Worm (Caenorhabditis elegans) whole organism, mixed stage, embryonic: ENCODE results near the gene F53F8.5.

Experiments
- bed-3 ChIP-seq: fragments of 200-800 bp; sonication (Bioruptor generic); optimal IDR thresholded peaks from 3 replicates; lab custom pipeline; 2018; ENCODE audit warnings: mild to moderate bottlenecking, missing genetic modification characterization, moderate library complexity, missing compliant biosample characterization
- ceh-39 ChIP-seq: fragments of 150-350 bp; optimal IDR thresholded peaks from 2 replicates; lab custom pipeline; 2014; ENCODE audit warnings: missing biosample characterization, missing genetic modification characterization
- ceh-43 ChIP-seq: fragments of 200-800 bp; sonication (Bioruptor generic); optimal IDR thresholded peaks from 2 replicates; lab custom pipeline; 2018; ENCODE audit warnings: mild to moderate bottlenecking, missing genetic modification characterization, moderate library complexity, missing compliant biosample characterization
- ceh-83 ChIP-seq: fragments of 200-800 bp; sonication (Bioruptor generic); optimal IDR thresholded peaks from 2 replicates; lab custom pipeline; 2018; ENCODE audit warnings: mild to moderate bottlenecking, missing genetic modification characterization, missing compliant biosample characterization
- ces-1 ChIP-seq: fragments of 150-350 bp; optimal IDR thresholded peaks from 2 replicates; lab custom pipeline; 2014; ENCODE audit warnings: missing biosample characterization, missing genetic modification reagents, missing genetic modification characterization
- cnd-1 ChIP-seq: fragments of 200-800 bp; sonication (Bioruptor generic); optimal IDR thresholded peaks from 2 replicates; lab custom pipeline; 2018; ENCODE audit warnings: mild to moderate bottlenecking, missing genetic modification characterization, missing compliant biosample characterization
- drap-1 ChIP-seq: fragments of 200-800 bp; sonication (Bioruptor generic); optimal IDR thresholded peaks from 3 replicates; lab custom pipeline; 2018; ENCODE audit warnings: mild to moderate bottlenecking, missing genetic modification characterization, missing compliant biosample characterization
- elt-3 ChIP-seq: fragments of 150-350 bp; optimal IDR thresholded peaks from 2 replicates; lab custom pipeline; 2014; ENCODE audit warnings: missing biosample characterization, missing genetic modification characterization
- flh-1 ChIP-seq: fragments of 200-800 bp; sonication (Bioruptor generic); optimal IDR thresholded peaks from 2 replicates; lab custom pipeline; 2018; ENCODE audit warnings: mild to moderate bottlenecking, missing genetic modification characterization, moderate library complexity, missing compliant biosample characterization
- ham-2 ChIP-seq: fragments of 200-800 bp; sonication (Bioruptor generic); optimal IDR thresholded peaks from 2 replicates; lab custom pipeline; 2018; ENCODE audit warnings: mild to moderate bottlenecking, missing genetic modification characterization, missing compliant biosample characterization
- lin-13 ChIP-seq: fragments of 150-350 bp; optimal IDR thresholded peaks from 2 replicates; lab custom pipeline; 2014; ENCODE audit warnings: missing biosample characterization, missing genetic modification characterization
- lin-32 ChIP-seq: fragments of 200-800 bp; sonication (Bioruptor generic); optimal IDR thresholded peaks from 2 replicates; lab custom pipeline; 2018; ENCODE audit warnings: mild to moderate bottlenecking, missing genetic modification characterization, missing compliant biosample characterization
- lsy-2 ChIP-seq: fragments of 150-350 bp; optimal IDR thresholded peaks from 2 replicates; lab custom pipeline; 2014; ENCODE audit warnings: missing biosample characterization, missing genetic modification characterization
- mep-1 ChIP-seq: fragments of 150-350 bp; optimal IDR thresholded peaks from 2 replicates; lab custom pipeline; 2017; ENCODE audit warnings: missing biosample characterization, missing genetic modification reagents, missing genetic modification characterization, inconsistent platforms
- mls-2 ChIP-seq: sonication (generic microtip); optimal IDR thresholded peaks from 2 replicates; lab custom pipeline; 2016; ENCODE audit warnings: mild to moderate bottlenecking, missing genetic modification characterization, moderate library complexity, missing compliant biosample characterization
- nhr-12 ChIP-seq: fragments of 150-350 bp; optimal IDR thresholded peaks from 2 replicates; lab custom pipeline; 2014; ENCODE audit warnings: missing biosample characterization, missing genetic modification characterization
- nhr-2 ChIP-seq: fragments of 150-350 bp; optimal IDR thresholded peaks from 2 replicates; lab custom pipeline; 2014; ENCODE audit warnings: missing biosample characterization, missing genetic modification characterization
- nhr-237 ChIP-seq: fragments of 150-350 bp; optimal IDR thresholded peaks from 2 replicates; lab custom pipeline; 2014; ENCODE audit warnings: missing biosample characterization, missing genetic modification characterization
- nhr-28 ChIP-seq: fragments of 150-350 bp; optimal IDR thresholded peaks from 2 replicates; lab custom pipeline; 2014; ENCODE audit warnings: missing biosample characterization, missing genetic modification characterization
- nhr-76 ChIP-seq: sonication (generic microtip); optimal IDR thresholded peaks from 2 replicates; lab custom pipeline; 2017; ENCODE audit warnings: missing biosample characterization, missing genetic modification characterization
- pha-4 ChIP-seq: fragments of 150-350 bp; optimal IDR thresholded peaks from 2 replicates; lab custom pipeline; 2018; ENCODE audit warnings: missing biosample characterization, missing genetic modification reagents, missing genetic modification characterization
- sem-2 ChIP-seq: fragments of 200-800 bp; sonication (Bioruptor generic); optimal IDR thresholded peaks from 2 replicates; lab custom pipeline; 2018; ENCODE audit warnings: mild to moderate bottlenecking, missing genetic modification characterization, missing compliant biosample characterization
- sptf-1 ChIP-seq: sonication (generic microtip); optimal IDR thresholded peaks from 2 replicates; lab custom pipeline; 2017; ENCODE audit warnings: mild to moderate bottlenecking, missing genetic modification characterization, moderate library complexity, missing compliant biosample characterization
- tbx-8 ChIP-seq: fragments of 200-800 bp; sonication (Bioruptor generic); optimal IDR thresholded peaks from 2 replicates; lab custom pipeline; 2018; ENCODE audit warnings: mild to moderate bottlenecking, missing genetic modification characterization, moderate library complexity, missing compliant biosample characterization
- unc-120 ChIP-seq: sonication (generic microtip); optimal IDR thresholded peaks from 2 replicates; lab custom pipeline; 2017; ENCODE audit warnings: missing genetic modification characterization, missing compliant biosample characterization; ENCODE audit not compliant: poor library complexity, severe bottlenecking
- unc-62 ChIP-seq: fragments of 150-350 bp; optimal IDR thresholded peaks from 2 replicates; lab custom pipeline; 2014; ENCODE audit warnings: missing biosample characterization, missing genetic modification reagents, missing genetic modification characterization
- zip-8 ChIP-seq: fragments of 150-350 bp; optimal IDR thresholded peaks from 2 replicates; lab custom pipeline; 2014; ENCODE audit warnings: missing biosample characterization, missing genetic modification characterization
- ztf-11 ChIP-seq: fragments of 150-350 bp; optimal IDR thresholded peaks from 2 replicates; lab custom pipeline; 2014; ENCODE audit warnings: missing biosample characterization, missing genetic modification characterization

The F53F8.5 gene

ce11 chrV:20703998-20704572 is at the start of gene F53F8.5, which contains the start of gene F53F8.6:
TSS of gene F53F8.5 (minus strand) at chrV:20704049.
TSS of gene F53F8.6 (plus strand) at chrV:20704227.
- TF ChIP-seq pha-4 (tag; lab: Kevin White, UChicago) (peak; percentile 4), lin-13 (peak; percentile 38), drap-1 (GFP tag; lab: Kevin White, UChicago) (no peak), ces-1 (peak; percentile 94), lsy-2 (tag; lab: Kevin White, UChicago) (peak; percentile 53)

- no peak for TF ChIP-seq mep-1 (tag; lab: Kevin White, UChicago)
- TF ChIP-seq elt-3 = no peak
- TF ChIP-seq sem-2 = no peak
- no peak for TF ChIP-seq lin-13
- TF ChIP-seq flh-1 (GFP tag; lab: Kevin White, UChicago) = no peak
- no peak for TF ChIP-seq cnd-1 (tag; lab: Kevin White, UChicago)
- no peak for TF ChIP-seq ceh-39 (tag; lab: Kevin White, UChicago)
- TF ChIP-seq pha-4 (tag; lab: Kevin White, UChicago) = peak; percentile 93
Observed at ce11 chrV:20752609-20753102, 48.8 kb upstream of the F53F8.5 start, which contains the start of gene pha-4. TSS of gene pha-4 (plus strand) at chrV:20753052.

- TF ChIP-seq bed-3 (GFP tag; lab: Kevin White, UChicago) (no peak), lin-13 (no peak), unc-62 (no peak), ham-2 (GFP tag; lab: Kevin White, UChicago) (no peak), nhr-2 (tag; lab: Kevin White, UChicago) (no peak), pha-4 (tag; lab: Kevin White, UChicago) (peak; percentile 100), zip-8 (no peak), mep-1 (tag; lab: Kevin White, UChicago) (peak; percentile 2), nhr-76 (no peak), sem-2 (no peak), ces-1 (no peak), drap-1 (GFP tag; lab: Kevin White, UChicago) (peak; percentile 46), ceh-83 (GFP tag; lab: Kevin White, UChicago) (no peak), ceh-43 (GFP tag; lab: Kevin White, UChicago) (no peak), nhr-28 (tag; lab: Kevin White, UChicago) (no peak), tbx-8 (no peak), unc-120 (no peak), lsy-2 (tag; lab: Kevin White, UChicago) (peak; percentile 73), ceh-39 (tag; lab: Kevin White, UChicago) (no peak), nhr-237 (tag; lab: Kevin White, UChicago) (peak; percentile 45), elt-3 (no peak)
Observed at ce11 chrV:20749098-20749497, 45.2 kb upstream of the F53F8.5 start.

- TF ChIP-seq ceh-83 (GFP tag; lab: Kevin White, UChicago) (no peak), cnd-1 (tag; lab: Kevin White, UChicago) (no peak), ztf-11 (no peak), flh-1 (GFP tag; lab: Kevin White, UChicago) (no peak), zip-8 (no peak), lin-32 (GFP tag; lab: Kevin White, UChicago) (no peak), nhr-12 (tag; lab: Kevin White, UChicago) (no peak), elt-3 (no peak), unc-62 (no peak), ham-2 (GFP tag; lab: Kevin White, UChicago) (no peak), mep-1 (tag; lab: Kevin White, UChicago) (no peak), bed-3 (GFP tag; lab: Kevin White, UChicago) (no peak), mls-2 (no peak), sem-2 (no peak), ces-1 (no peak), sptf-1 (tag; lab: Kevin White, UChicago) (no peak), lsy-2 (tag; lab: Kevin White, UChicago) (no peak), drap-1 (GFP tag; lab: Kevin White, UChicago) (no peak), nhr-28 (tag; lab: Kevin White, UChicago) (no peak)
- TF ChIP-seq, all 35 proteins: peak for 0
Observed at ce11 chrV:20747964-20748363, 44.1 kb upstream of the F53F8.5 start.

- peak; percentile 84 for TF ChIP-seq pha-4 (tag; lab: Kevin White, UChicago)
- TF ChIP-seq elt-3 = no peak
Observed at ce11 chrV:20746805-20747204, 43.0 kb upstream of the F53F8.5 start.

ce11 chrV:20745278-20745677 is 41.4 kb upstream of the F53F8.5 start:
- no peak for TF ChIP-seq ham-2 (GFP tag; lab: Kevin White, UChicago)
- TF ChIP-seq pha-4 (tag; lab: Kevin White, UChicago) = peak; percentile 98
